Worm (Caenorhabditis elegans) whole organism, L4 larva: ENCODE results near the gene F31A3.5.

Experiments used
- aha-1 ChIP-seq: fragments of 150-350 bp; peaks from one replicate; lab custom pipeline; 2014; ENCODE audit warnings: missing biosample characterization, missing genetic modification characterization
- aly-2 ChIP-seq: sonication (generic microtip); optimal IDR thresholded peaks from 2 replicates; lab custom pipeline; 2018; ENCODE audit warnings: missing biosample characterization, missing genetic modification characterization
- arid-1 ChIP-seq: fragments of 200-800 bp; sonication (Bioruptor generic); conservative IDR thresholded peaks from 2 replicates; pipeline ENCODE4 v1.3.6; 2022; ENCODE audit warnings: missing genetic modification reagents, missing genetic modification characterization, missing compliant biosample characterization
- ceh-82 ChIP-seq: sonication (generic microtip); optimal IDR thresholded peaks from 2 replicates; lab custom pipeline; 2017; ENCODE audit warnings: missing biosample characterization, missing genetic modification characterization
- ces-1 ChIP-seq: fragments of 150-350 bp; sonication (generic microtip); optimal IDR thresholded peaks from 4 replicates; lab custom pipeline; 2014; ENCODE audit warnings: missing biosample characterization, missing genetic modification reagents, missing genetic modification characterization
- ctbp-1 ChIP-seq: fragments of 200-800 bp; sonication (Bioruptor generic); IDR thresholded peaks from 2 replicates; pipeline ENCODE4 v1.3.6; 2022; ENCODE audit warnings: missing genetic modification reagents, missing genetic modification characterization, missing compliant biosample characterization
- daf-16 ChIP-seq, 3 experiments: sonication (generic microtip); optimal IDR thresholded peaks; 2 replicates each; lab custom pipeline; 2016 to 2017; ENCODE audit warnings: missing genetic modification characterization in 3 of 3, missing genetic modification reagents in 3 of 3, mild to moderate bottlenecking in 2 of 3, missing compliant biosample characterization in 2 of 3, missing biosample characterization in 1 of 3, moderate library complexity in 1 of 3
- daf-19 ChIP-seq: fragments of 200-800 bp; sonication (Bioruptor generic); conservative IDR thresholded peaks from 2 replicates; pipeline ENCODE4 v1.3.6; 2022; ENCODE audit warnings: missing genetic modification characterization, missing compliant biosample characterization
- dmd-6 ChIP-seq: fragments of 200-800 bp; sonication (Bioruptor generic); IDR thresholded peaks from 2 replicates; pipeline ENCODE4 v1.3.6; 2022; ENCODE audit warnings: missing genetic modification reagents, missing genetic modification characterization, missing compliant biosample characterization
- dmd-8 ChIP-seq: fragments of 200-800 bp; sonication (Bioruptor generic); IDR thresholded peaks from 2 replicates; pipeline ENCODE4 v1.3.6; 2022; ENCODE audit warnings: missing genetic modification characterization, missing compliant biosample characterization
- dmd-9 ChIP-seq: fragments of 200-800 bp; sonication (Bioruptor generic); IDR thresholded peaks from 2 replicates; pipeline ENCODE4 v1.3.6; 2022; ENCODE audit warnings: missing genetic modification reagents, missing genetic modification characterization, missing compliant biosample characterization
- dve-1 ChIP-seq: sonication (generic microtip); optimal IDR thresholded peaks from 2 replicates; lab custom pipeline; 2017; ENCODE audit warnings: antibody characterized with exemption, mild to moderate bottlenecking, missing genetic modification characterization, missing compliant biosample characterization; ENCODE audit not compliant: insufficient read depth
- egl-43 ChIP-seq: fragments of 200-800 bp; sonication (Bioruptor generic); IDR thresholded peaks from 2 replicates; pipeline ENCODE4 v1.3.6; 2022; ENCODE audit warnings: missing genetic modification reagents, missing genetic modification characterization, missing compliant biosample characterization
- hif-1 ChIP-seq, 2 experiments: sonication (generic microtip); optimal IDR thresholded peaks; 2 replicates each; lab custom pipeline; 2016 to 2017; ENCODE audit warnings: missing compliant biosample characterization in 2 of 2, missing genetic modification characterization in 2 of 2, missing genetic modification reagents in 2 of 2, missing genotype in 2 of 2, mild to moderate bottlenecking in 1 of 2
- hlh-11 ChIP-seq: fragments of 200-800 bp; sonication (Bioruptor generic); optimal IDR thresholded peaks from 2 replicates; lab custom pipeline; 2018; ENCODE audit warnings: mild to moderate bottlenecking, missing genetic modification characterization, missing compliant biosample characterization
- hlh-30 ChIP-seq: sonication (generic microtip); optimal IDR thresholded peaks from 2 replicates; lab custom pipeline; 2017; ENCODE audit warnings: antibody characterized with exemption, mild to moderate bottlenecking, missing genetic modification characterization, missing compliant biosample characterization; ENCODE audit not compliant: insufficient read depth
- lin-13 ChIP-seq: fragments of 150-350 bp; optimal IDR thresholded peaks from 2 replicates; lab custom pipeline; 2014; ENCODE audit warnings: missing biosample characterization, missing genetic modification reagents, missing genetic modification characterization
- lin-38 ChIP-seq: fragments of 200-800 bp; sonication (Bioruptor generic); IDR thresholded peaks from 2 replicates; pipeline ENCODE4 v1.3.6; 2022; ENCODE audit warnings: missing genetic modification reagents, missing genetic modification characterization, missing compliant biosample characterization
- lsy-2 ChIP-seq, 2 experiments: fragments of 150-350 bp in 1 of 2; sonication (generic microtip) in 1 of 2; optimal IDR thresholded peaks; 2 replicates each; lab custom pipeline; 2014 to 2017; ENCODE audit warnings: missing biosample characterization in 2 of 2, missing genetic modification characterization in 2 of 2
- mdl-1 ChIP-seq, 2 experiments: fragments of 150-350 bp in 1 of 2; sonication (generic microtip) in 1 of 2; optimal IDR thresholded peaks; 2 replicates each; lab custom pipeline; 2014 to 2017; ENCODE audit warnings: missing biosample characterization in 2 of 2, missing genetic modification characterization in 2 of 2
- mdt-29 ChIP-seq: fragments of 200-800 bp; sonication (Bioruptor generic); IDR thresholded peaks from 2 replicates; pipeline ENCODE4 v1.3.6; 2022; ENCODE audit warnings: missing genetic modification reagents, missing genetic modification characterization, missing compliant biosample characterization
- mep-1 ChIP-seq: fragments of 150-350 bp; sonication (generic microtip); optimal IDR thresholded peaks from 3 replicates; lab custom pipeline; 2014; ENCODE audit warnings: missing biosample characterization, missing genetic modification characterization
- nhr-10 ChIP-seq: fragments of 150-350 bp; optimal IDR thresholded peaks from 2 replicates; lab custom pipeline; 2014; ENCODE audit warnings: missing biosample characterization, missing genetic modification characterization
- nhr-28 ChIP-seq: fragments of 150-350 bp; optimal IDR thresholded peaks from 2 replicates; lab custom pipeline; 2014; ENCODE audit warnings: missing biosample characterization, missing genetic modification characterization
- nhr-42 ChIP-seq: fragments of 200-800 bp; sonication (Bioruptor generic); IDR thresholded peaks from 2 replicates; pipeline ENCODE4 v1.3.6; 2022; ENCODE audit warnings: missing genetic modification characterization, missing compliant biosample characterization
- nhr-6 ChIP-seq: fragments of 150-350 bp; optimal IDR thresholded peaks from 2 replicates; lab custom pipeline; 2014; ENCODE audit warnings: missing biosample characterization, missing genetic modification characterization
- set-16 ChIP-seq: fragments of 200-800 bp; sonication (Bioruptor generic); IDR thresholded peaks from 2 replicates; pipeline ENCODE4 v1.3.6; 2022; ENCODE audit warnings: missing genetic modification reagents, missing genetic modification characterization, missing compliant biosample characterization
- snpc-4 ChIP-seq: fragments of 150-350 bp; optimal IDR thresholded peaks from 2 replicates; lab custom pipeline; 2014; ENCODE audit warnings: missing biosample characterization, missing genetic modification characterization
- spr-1 ChIP-seq: sonication (generic microtip); optimal IDR thresholded peaks from 2 replicates; lab custom pipeline; 2016; ENCODE audit warnings: mild to moderate bottlenecking, missing genetic modification characterization, missing compliant biosample characterization
- unc-39 ChIP-seq: sonication (generic microtip); optimal IDR thresholded peaks from 2 replicates; lab custom pipeline; 2017; ENCODE audit warnings: missing biosample characterization, missing genetic modification characterization
- unc-62 ChIP-seq, 3 experiments: fragments of 150-350 bp in 1 of 3; sonication (generic microtip); optimal IDR thresholded peaks in 2 of 3; peaks in 1 of 3; 1 replicate in 1 of 3; 2 replicates in 2 of 3; lab custom pipeline; 2014 to 2017; ENCODE audit warnings: missing biosample characterization in 3 of 3, missing genetic modification characterization in 3 of 3, missing genetic modification reagents in 3 of 3, missing genotype in 1 of 3

F31A3.5 gene

ce11 chrX:17516941-17517340 is 46.5 kb downstream of the F31A3.5 start:
- peak in 1 of 2 experiments; percentile 46 for TF ChIP-seq mdl-1 (tag; optimal IDR thresholded peaks at IDR 0.05; lab: Kevin White, UChicago)
- TF ChIP-seq set-16 (GFP tag; lab: Robert Waterston, UW) = 0 out of 2 replicates have a peak, but pooled peaks have one; percentile 11
- TF ChIP-seq aha-1 = peak; percentile 16
- 0 out of 2 replicates have a peak, but pooled peaks have one; percentile 24 for TF ChIP-seq dmd-6 (GFP tag; lab: Robert Waterston, UW)
- no peak for TF ChIP-seq aly-2 (tag; lab: Kevin White, UChicago)
- peak; percentile 25 for TF ChIP-seq nhr-28 (tag; lab: Kevin White, UChicago)
- TF ChIP-seq ceh-82 = no peak
- TF ChIP-seq lsy-2 (tag; optimal IDR thresholded peaks at IDR 0.05; lab: Kevin White, UChicago) = peak in 1 of 2 experiments; percentile 2
- TF ChIP-seq hlh-11 (tag; lab: Kevin White, UChicago) = peak; percentile 34
- no peak for TF ChIP-seq hif-1 (tag; optimal IDR thresholded peaks at IDR 0.05; lab: Kevin White, UChicago)
- no peak for TF ChIP-seq mdt-29

ce11 chrX:17516461-17516860 is 46.9 kb downstream of the F31A3.5 start:
- TF ChIP-seq unc-62 (GFP tag; optimal IDR thresholded peaks at IDR 0.05 in 1 of 2; lab: Kevin White, UChicago) (peak in 1 of 2 experiments; percentile 96), unc-62 (tag; optimal IDR thresholded peaks at IDR 0.05; lab: Kevin White, UChicago) (no peak), unc-39 (tag; lab: Kevin White, UChicago) (no peak)

- TF ChIP-seq ces-1 (GFP tag; lab: Kevin White, UChicago) (no peak), aha-1 (peak; percentile 26), arid-1 (GFP tag; lab: Robert Waterston, UW) (0 out of 2 replicates have a peak, but pooled peaks have one; percentile 17), hlh-11 (tag; lab: Kevin White, UChicago) (peak; percentile 28), spr-1 (tag; lab: Kevin White, UChicago) (no peak), ctbp-1 (GFP tag; lab: Robert Waterston, UW) (no peak), egl-43 (no peak), nhr-28 (tag; lab: Kevin White, UChicago) (peak; percentile 85), daf-16 (GFP tag; optimal IDR thresholded peaks at IDR 0.05; lab: Kevin White, UChicago) (no peak), daf-16 (tag; optimal IDR thresholded peaks at IDR 0.05; lab: Kevin White, UChicago) (no peak), nhr-10 (tag; lab: Kevin White, UChicago) (no peak), nhr-6 (tag; lab: Kevin White, UChicago) (peak; percentile 18), snpc-4 (tag; lab: Kevin White, UChicago) (no peak), hlh-30 (tag; lab: Kevin White, UChicago) (peak; percentile 48), hif-1 (tag; optimal IDR thresholded peaks at IDR 0.05; lab: Kevin White, UChicago) (no peak), mdl-1 (tag; optimal IDR thresholded peaks at IDR 0.05; lab: Kevin White, UChicago) (peak in 1 of 2 experiments; percentile 48), unc-62 (GFP tag; optimal IDR thresholded peaks at IDR 0.05 in 1 of 2; lab: Kevin White, UChicago) (peak in 1 of 2 experiments; percentile 22), unc-62 (tag; optimal IDR thresholded peaks at IDR 0.05; lab: Kevin White, UChicago) (no peak), lin-38 (no peak), lin-13 (no peak), dmd-8 (GFP tag; lab: Robert Waterston, UW) (no peak), mep-1 (peak; percentile 34)
Measured at ce11 chrX:17515207-17515902, 48.1 kb downstream of the F31A3.5 start.

ce11 chrX:17514422-17514821 is 49.0 kb downstream of the F31A3.5 start:
- no peak for TF ChIP-seq lin-13
- no peak for TF ChIP-seq dve-1 (tag; lab: Kevin White, UChicago)
- peak; percentile 22 for TF ChIP-seq nhr-28 (tag; lab: Kevin White, UChicago)
- TF ChIP-seq daf-19 (GFP tag; lab: Robert Waterston, UW) = no peak
- TF ChIP-seq ctbp-1 (GFP tag; lab: Robert Waterston, UW) = 0 out of 2 replicates have a peak, but pooled peaks have one; percentile 15
- TF ChIP-seq nhr-42 (GFP tag; lab: Robert Waterston, UW) = 0 out of 2 replicates have a peak, but pooled peaks have one; percentile 31
- no peak for TF ChIP-seq dmd-9 (GFP tag; lab: Robert Waterston, UW)
- no peak for TF ChIP-seq dmd-6 (GFP tag; lab: Robert Waterston, UW)
- TF ChIP-seq, all 104 proteins: peak for 3
